Worm (Caenorhabditis elegans): ENCODE data around the gene hgap-2.
A peak's percentile ranks its signal among the peaks of the same experiment; 100 is the strongest.

The hgap-2 gene

DNA sequence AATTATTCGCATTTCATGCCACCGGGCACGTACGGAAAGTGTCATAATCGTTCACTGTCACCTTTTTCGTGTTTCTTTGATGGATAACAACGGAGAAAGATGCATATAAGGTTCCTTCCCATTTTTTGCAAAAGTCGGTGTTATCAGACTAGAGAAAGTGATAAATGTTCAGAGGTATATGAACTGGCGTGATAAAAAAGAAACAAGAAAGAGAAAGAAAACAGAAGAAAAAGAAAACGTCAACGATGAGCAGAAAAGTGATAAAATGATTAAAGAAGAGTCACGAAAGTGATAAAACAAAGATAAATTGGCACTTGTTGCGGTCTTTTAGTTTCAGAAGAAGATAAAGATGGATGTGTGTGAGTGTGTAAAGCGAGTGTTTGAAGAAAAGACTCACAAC lies 45.6 kb upstream of the hgap-2 start:
- TF ChIP-seq elt-2 (tag; optimal IDR thresholded peaks at IDR 0.05) (peak; percentile 51), C08G9.2 (tag; optimal IDR thresholded peaks at IDR 0.05) (no peak), ceh-24 (tag; optimal IDR thresholded peaks at IDR 0.05) (no peak), sdc-2 (tag; optimal IDR thresholded peaks at IDR 0.05) (no peak), che-1 (tag; optimal IDR thresholded peaks at IDR 0.05) (no peak)

DNA sequence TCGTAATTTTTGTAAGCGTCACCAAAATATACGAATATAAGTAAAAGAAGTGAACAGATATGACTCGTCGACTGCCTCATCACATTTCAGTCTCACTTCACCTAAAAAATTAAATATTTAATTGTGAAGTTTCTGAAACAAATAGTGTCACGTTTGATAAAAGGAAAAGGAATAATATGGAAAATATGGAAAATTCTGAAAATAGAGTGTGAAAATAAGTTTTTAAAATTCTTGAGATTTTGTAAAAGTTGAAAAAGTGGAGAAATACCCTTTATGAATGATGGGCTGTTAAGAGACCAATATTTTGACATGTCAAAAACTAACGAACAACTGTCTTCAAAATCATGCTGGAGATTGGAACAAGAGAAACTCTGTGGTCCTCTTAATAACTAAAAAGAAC lies 42.0 kb upstream of the hgap-2 start, which contains the start of gene T01B7.9:
Gene T01B7.9, minus strand, starts transcription at position 101 of the 400 bp plus-strand sequence.
- TF ChIP-seq madf-2 (tag; optimal IDR thresholded peaks at IDR 0.05), result no peak
- TF ChIP-seq elt-4 (tag; optimal IDR thresholded peaks at IDR 0.05), result no peak
- TF ChIP-seq ceh-24 (tag; optimal IDR thresholded peaks at IDR 0.05), result no peak
- TF ChIP-seq K09A11.1 (tag; optimal IDR thresholded peaks at IDR 0.05; ENCODE audit: insufficient read depth), result no peak

DNA sequence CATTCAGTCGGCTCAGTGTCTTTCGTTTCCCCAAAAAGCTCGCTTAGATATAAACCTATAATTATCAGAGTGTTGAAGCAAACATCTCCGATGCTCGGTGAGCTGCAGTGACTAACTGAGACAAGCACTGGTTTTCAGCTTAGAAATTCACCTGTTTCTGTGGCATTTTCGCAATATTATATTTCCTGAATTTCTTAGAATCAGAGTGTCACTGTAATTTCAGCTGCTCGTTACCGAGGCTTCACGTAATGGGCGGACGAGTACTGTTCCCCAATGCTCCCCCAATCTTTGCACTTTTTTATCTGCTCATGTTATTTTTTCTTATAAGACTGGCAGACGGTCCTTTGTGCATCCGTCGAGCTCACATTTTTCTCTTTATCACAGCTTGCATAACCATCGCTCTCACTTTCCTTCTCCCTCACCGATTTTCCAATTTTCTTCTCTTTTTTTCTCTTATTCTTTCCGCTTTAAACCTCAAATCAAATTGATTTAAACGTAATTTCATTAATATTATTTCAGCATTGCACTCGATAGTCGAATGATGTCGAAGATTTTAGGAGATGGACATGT lies 37.3 kb upstream of the hgap-2 start, which contains the start of gene trcs-2:
Gene trcs-2, plus strand, starts transcription at position 520 of the 570 bp plus-strand sequence.
- TF ChIP-seq syd-9 (tag; optimal IDR thresholded peaks at IDR 0.05), result no peak
- no peak for TF ChIP-seq fax-1 (tag; optimal IDR thresholded peaks at IDR 0.05)
- no peak for TF ChIP-seq gmeb-2 (tag; optimal IDR thresholded peaks at IDR 0.05)
- no peak for TF ChIP-seq pax-1 (tag; optimal IDR thresholded peaks at IDR 0.05)
- TF ChIP-seq F13H6.1 (tag; optimal IDR thresholded peaks at IDR 0.05), result no peak

DNA sequence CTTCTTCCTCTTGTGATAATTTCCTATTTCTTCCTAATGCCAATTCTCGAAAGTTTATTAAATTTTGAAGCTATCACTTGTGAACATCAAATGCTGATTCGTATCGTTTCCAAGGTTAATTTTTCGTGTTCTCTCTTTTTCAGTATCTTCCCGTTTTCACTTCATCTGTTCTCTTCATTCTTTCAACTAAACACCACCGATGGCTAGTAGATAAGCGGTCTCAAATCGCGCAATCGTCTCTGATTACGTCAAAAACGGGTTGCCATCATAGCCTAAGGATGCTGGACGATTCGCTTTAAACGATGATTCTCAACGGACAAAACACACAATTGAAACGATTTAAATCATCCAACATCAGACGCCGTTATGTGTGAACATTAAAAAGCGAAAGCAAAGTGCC lies 32.9 kb upstream of the hgap-2 start:
- no peak for TF ChIP-seq sdc-2 (tag; optimal IDR thresholded peaks at IDR 0.05)
- no peak for TF ChIP-seq ceh-18 (tag; optimal IDR thresholded peaks at IDR 0.05)
- TF ChIP-seq zip-5 (tag; optimal IDR thresholded peaks at IDR 0.05), result no peak
- TF ChIP-seq pha-4 (tag; optimal IDR thresholded peaks at IDR 0.05), result no peak
- TF ChIP-seq tbx-7 (tag; optimal IDR thresholded peaks at IDR 0.05), result no peak
- TF ChIP-seq hlh-8 (tag; optimal IDR thresholded peaks at IDR 0.05), result no peak
- TF ChIP-seq odd-2 (tag; optimal IDR thresholded peaks at IDR 0.05), result no peak
- TF ChIP-seq fax-1 (tag; optimal IDR thresholded peaks at IDR 0.05), result no peak
- TF ChIP-seq K02D7.2 (tag; optimal IDR thresholded peaks at IDR 0.05), result no peak
- TF ChIP-seq ceh-24 (tag; optimal IDR thresholded peaks at IDR 0.05), result no peak
- TF ChIP-seq ceh-9 (tag; optimal IDR thresholded peaks at IDR 0.05), result no peak
- TF ChIP-seq rnt-1 (tag; optimal IDR thresholded peaks at IDR 0.05), result no peak
- TF ChIP-seq ttx-3 (tag; optimal IDR thresholded peaks at IDR 0.05), result no peak

DNA sequence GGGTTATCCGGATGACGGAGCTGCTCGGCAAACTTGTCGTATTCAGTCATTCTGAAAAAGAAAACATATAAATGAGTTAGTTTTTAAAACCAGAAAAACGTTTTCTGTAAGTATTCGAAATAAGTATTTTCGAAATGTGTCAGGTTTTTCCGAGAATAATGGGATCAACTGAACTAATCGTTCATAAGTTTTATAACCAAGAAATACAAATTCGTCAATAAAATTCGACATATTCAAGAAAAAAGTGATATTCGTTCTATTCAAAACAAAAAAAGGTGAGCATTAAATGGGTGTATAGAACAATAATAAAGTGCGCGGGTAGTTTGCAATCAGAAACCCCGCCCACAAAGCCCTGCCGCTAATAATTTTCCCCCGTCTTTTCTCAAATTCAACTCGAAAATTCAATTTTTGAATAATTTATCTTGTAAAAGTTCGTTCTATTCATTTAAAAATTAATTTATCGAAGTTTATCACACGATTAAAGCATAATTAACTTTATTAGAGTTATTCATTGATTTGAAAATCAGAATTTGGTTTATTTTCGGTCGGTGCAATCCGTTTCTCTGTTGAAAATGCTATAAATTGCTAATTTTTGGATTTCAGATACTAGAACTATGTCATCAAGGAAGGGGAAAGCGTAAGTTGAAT lies 31.6 kb upstream of the hgap-2 start, which contains the start of the genes cyn-11 and T01B7.5:
Gene cyn-11, minus strand, starts transcription at position 51 of the 648 bp plus-strand sequence.
Gene T01B7.5, plus strand, starts transcription at position 598 of the 648 bp plus-strand sequence.
- TF ChIP-seq pros-1 (tag; optimal IDR thresholded peaks at IDR 0.05) (no peak), pqm-1 (tag; optimal IDR thresholded peaks at IDR 0.05) (no peak), ceh-6 (GFP tag; optimal IDR thresholded peaks at IDR 0.05) (no peak), madf-2 (tag; optimal IDR thresholded peaks at IDR 0.05) (no peak), Y22D7AL.16 (tag; optimal IDR thresholded peaks at IDR 0.05) (no peak), elt-2 (tag; optimal IDR thresholded peaks at IDR 0.05) (peak; percentile 63), fkh-6 (tag; optimal IDR thresholded peaks at IDR 0.05) (no peak), hlh-30 (tag; optimal IDR thresholded peaks at IDR 0.05; ENCODE audit: insufficient read depth) (no peak), dve-1 (tag; optimal IDR thresholded peaks at IDR 0.05) (no peak), ceh-24 (tag; optimal IDR thresholded peaks at IDR 0.05) (no peak), sox-4 (tag; optimal IDR thresholded peaks at IDR 0.05) (no peak), pha-2 (tag; optimal IDR thresholded peaks at IDR 0.05) (no peak), elt-4 (tag; optimal IDR thresholded peaks at IDR 0.05) (no peak), dmd-4 (tag; optimal IDR thresholded peaks at IDR 0.05; ENCODE audit: borderline replicate concordance) (no peak), rnt-1 (tag; optimal IDR thresholded peaks at IDR 0.05) (no peak), eyg-1 (tag; optimal IDR thresholded peaks at IDR 0.05) (peak; percentile 46), hlh-6 (tag; optimal IDR thresholded peaks at IDR 0.05) (no peak), ceh-45 (GFP tag; IDR thresholded peaks at IDR 0.05) (no peak), ceh-9 (tag; optimal IDR thresholded peaks at IDR 0.05) (no peak), K09A11.1 (tag; optimal IDR thresholded peaks at IDR 0.05; ENCODE audit: insufficient read depth) (peak; percentile 70), npax-4 (tag; optimal IDR thresholded peaks at IDR 0.05) (no peak), nhr-232 (tag; optimal IDR thresholded peaks at IDR 0.05) (no peak), ceh-22 (tag; optimal IDR thresholded peaks at IDR 0.05) (no peak), pag-3 (tag; optimal IDR thresholded peaks at IDR 0.05; ENCODE audit: borderline replicate concordance) (no peak), hlh-13 (GFP tag; optimal IDR thresholded peaks at IDR 0.05) (no peak), ceh-31 (tag; optimal IDR thresholded peaks at IDR 0.05) (peak; percentile 18), pat-9 (tag; optimal IDR thresholded peaks at IDR 0.05) (no peak)

Data from whole organism, late embryonic.